Worm (Caenorhabditis elegans) whole organism, L3 larva: ENCODE measurements around the gene xpo-3.

Experiments
- R02D3.7 ChIP-seq: fragments of 150-350 bp; optimal IDR thresholded peaks from 2 replicates; lab custom pipeline; 2014; ENCODE audit warnings: missing biosample characterization, missing genetic modification characterization
- ZK546.5 ChIP-seq: sonication (generic microtip); optimal IDR thresholded peaks from 2 replicates; lab custom pipeline; 2017; ENCODE audit warnings: missing biosample characterization, missing genetic modification characterization
- aly-2 ChIP-seq: fragments of 150-350 bp; optimal IDR thresholded peaks from 2 replicates; lab custom pipeline; 2014; ENCODE audit warnings: missing biosample characterization, missing genetic modification characterization
- ama-1 ChIP-seq: fragments of 150-350 bp; optimal IDR thresholded peaks from 2 replicates; lab custom pipeline; 2018
- ceh-16 ChIP-seq: sonication (generic microtip); optimal IDR thresholded peaks from 2 replicates; lab custom pipeline; 2017; ENCODE audit warnings: missing biosample characterization, missing genetic modification characterization
- ceh-28 ChIP-seq: fragments of 150-350 bp; optimal IDR thresholded peaks from 2 replicates; lab custom pipeline; 2014; ENCODE audit warnings: missing biosample characterization, missing genetic modification reagents, missing genetic modification characterization
- ceh-82 ChIP-seq: fragments of 150-350 bp; optimal IDR thresholded peaks from 2 replicates; lab custom pipeline; 2014; ENCODE audit warnings: missing biosample characterization, missing genetic modification characterization
- ceh-9 ChIP-seq: sonication (generic microtip); optimal IDR thresholded peaks from 2 replicates; lab custom pipeline; 2018; ENCODE audit warnings: missing biosample characterization, missing genetic modification characterization
- daf-12 ChIP-seq: fragments of 150-350 bp; optimal IDR thresholded peaks from 2 replicates; lab custom pipeline; 2014; ENCODE audit warnings: missing biosample characterization, missing genetic modification reagents, missing genetic modification characterization
- egl-27 ChIP-seq: sonication (generic microtip); optimal IDR thresholded peaks from 4 replicates; lab custom pipeline; 2017; ENCODE audit warnings: missing biosample characterization, missing genetic modification reagents, missing genetic modification characterization
- egl-5 ChIP-seq: fragments of 150-350 bp; optimal IDR thresholded peaks from 2 replicates; lab custom pipeline; 2017; ENCODE audit warnings: missing biosample characterization, missing genetic modification reagents, missing genetic modification characterization, inconsistent platforms
- elt-1 ChIP-seq: fragments of 150-350 bp; optimal IDR thresholded peaks from 2 replicates; lab custom pipeline; 2014; ENCODE audit warnings: missing biosample characterization, missing genetic modification characterization
- elt-2 ChIP-seq: sonication (generic microtip); optimal IDR thresholded peaks from 2 replicates; lab custom pipeline; 2016; ENCODE audit warnings: missing genetic modification reagents, mild to moderate bottlenecking, missing genetic modification characterization, missing compliant biosample characterization
- elt-3 ChIP-seq, 3 experiments: fragments of 150-350 bp in 1 of 3; sonication (generic microtip) in 2 of 3; optimal IDR thresholded peaks; 2 replicates in 2 of 3; 4 replicates in 1 of 3; lab custom pipeline; 2014 to 2017; ENCODE audit warnings: missing biosample characterization in 3 of 3, missing genetic modification characterization in 3 of 3
- eor-1 ChIP-seq, 2 experiments: fragments of 150-350 bp; optimal IDR thresholded peaks; 2 replicates each; lab custom pipeline; 2014 to 2018; ENCODE audit warnings: missing biosample characterization in 2 of 2, missing genetic modification characterization in 2 of 2
- fkh-10 ChIP-seq: sonication (generic microtip); optimal IDR thresholded peaks from 2 replicates; lab custom pipeline; 2017; ENCODE audit warnings: missing biosample characterization, missing genetic modification reagents, missing genetic modification characterization
- fkh-2 ChIP-seq: fragments of 150-350 bp; optimal IDR thresholded peaks from 2 replicates; lab custom pipeline; 2014; ENCODE audit warnings: missing biosample characterization, missing genetic modification reagents, missing genetic modification characterization
- fos-1 ChIP-seq: fragments of 150-350 bp; optimal IDR thresholded peaks from 2 replicates; lab custom pipeline; 2014; ENCODE audit warnings: missing biosample characterization, missing genetic modification characterization
- hmg-11 ChIP-seq: sonication (generic microtip); optimal IDR thresholded peaks from 2 replicates; lab custom pipeline; 2016; ENCODE audit warnings: missing genetic modification characterization, missing compliant biosample characterization
- jun-1 ChIP-seq: fragments of 150-350 bp; optimal IDR thresholded peaks from 2 replicates; lab custom pipeline; 2014; ENCODE audit warnings: missing biosample characterization, missing genetic modification reagents, missing genetic modification characterization
- lin-15B ChIP-seq: fragments of 150-350 bp; optimal IDR thresholded peaks from 2 replicates; lab custom pipeline; 2014; ENCODE audit warnings: missing biosample characterization, missing genetic modification characterization
- lin-39 ChIP-seq: fragments of 150-350 bp; optimal IDR thresholded peaks from 2 replicates; lab custom pipeline; 2018; ENCODE audit warnings: missing biosample characterization, missing genetic modification reagents, missing genetic modification characterization
- lsy-12 ChIP-seq: sonication (generic microtip); optimal IDR thresholded peaks from 2 replicates; lab custom pipeline; 2016; ENCODE audit warnings: mild to moderate bottlenecking, missing genetic modification characterization, missing compliant biosample characterization
- mdl-1 ChIP-seq: fragments of 150-350 bp; optimal IDR thresholded peaks from 2 replicates; lab custom pipeline; 2014; ENCODE audit warnings: missing biosample characterization, missing genetic modification characterization
- mml-1 ChIP-seq: fragments of 150-350 bp; sonication (generic microtip); optimal IDR thresholded peaks from 3 replicates; lab custom pipeline; 2014; ENCODE audit warnings: missing biosample characterization, missing genetic modification characterization
- nfya-1 ChIP-seq: sonication (generic microtip); optimal IDR thresholded peaks from 2 replicates; lab custom pipeline; 2017; ENCODE audit warnings: missing genetic modification characterization, mild to moderate bottlenecking, missing compliant biosample characterization, antibody characterized with exemption, moderate library complexity; ENCODE audit not compliant: insufficient read depth
- nhr-11 ChIP-seq: fragments of 150-350 bp; optimal IDR thresholded peaks from 2 replicates; lab custom pipeline; 2014; ENCODE audit warnings: missing biosample characterization, missing genetic modification characterization
- nhr-12 ChIP-seq: fragments of 150-350 bp; optimal IDR thresholded peaks from 2 replicates; lab custom pipeline; 2014; ENCODE audit warnings: missing biosample characterization, missing genetic modification characterization
- nhr-23 ChIP-seq: fragments of 150-350 bp; optimal IDR thresholded peaks from 2 replicates; lab custom pipeline; 2014; ENCODE audit warnings: missing biosample characterization, missing genetic modification reagents, missing genetic modification characterization
- nhr-237 ChIP-seq: fragments of 150-350 bp; optimal IDR thresholded peaks from 2 replicates; lab custom pipeline; 2014; ENCODE audit warnings: missing biosample characterization, missing genetic modification characterization
- nhr-25 ChIP-seq: sonication (generic microtip); optimal IDR thresholded peaks from 2 replicates; lab custom pipeline; 2017; ENCODE audit warnings: missing biosample characterization, missing genetic modification characterization
- nhr-28 ChIP-seq: fragments of 150-350 bp; optimal IDR thresholded peaks from 2 replicates; lab custom pipeline; 2014; ENCODE audit warnings: missing biosample characterization, missing genetic modification characterization
- nhr-43 ChIP-seq: sonication (generic microtip); optimal IDR thresholded peaks from 2 replicates; lab custom pipeline; 2016; ENCODE audit warnings: mild to moderate bottlenecking, missing genetic modification characterization, missing compliant biosample characterization; ENCODE audit not compliant: poor library complexity, severe bottlenecking
- nhr-67 ChIP-seq: fragments of 150-350 bp; optimal IDR thresholded peaks from 2 replicates; lab custom pipeline; 2014; ENCODE audit warnings: missing biosample characterization, missing genetic modification characterization
- nhr-76 ChIP-seq: fragments of 150-350 bp; sonication (generic microtip); optimal IDR thresholded peaks from 5 replicates; lab custom pipeline; 2014; ENCODE audit warnings: missing biosample characterization, missing genetic modification characterization
- nhr-77 ChIP-seq: fragments of 150-350 bp; optimal IDR thresholded peaks from 2 replicates; lab custom pipeline; 2014; ENCODE audit warnings: missing biosample characterization, missing genetic modification characterization
- pha-4 ChIP-seq: fragments of 150-350 bp; optimal IDR thresholded peaks from 2 replicates; lab custom pipeline; 2014; ENCODE audit warnings: missing biosample characterization, missing genetic modification reagents, missing genetic modification characterization
- pqm-1 ChIP-seq: fragments of 150-350 bp; optimal IDR thresholded peaks from 2 replicates; lab custom pipeline; 2017; ENCODE audit warnings: missing biosample characterization, missing genetic modification characterization, inconsistent platforms
- sea-2 ChIP-seq: fragments of 150-350 bp; sonication (generic microtip); optimal IDR thresholded peaks from 4 replicates; lab custom pipeline; 2014; ENCODE audit warnings: missing biosample characterization, missing genetic modification reagents, missing genetic modification characterization
- skn-1 ChIP-seq: fragments of 150-350 bp; optimal IDR thresholded peaks from 2 replicates; lab custom pipeline; 2014; ENCODE audit warnings: missing biosample characterization, missing genetic modification characterization
- snpc-4 ChIP-seq: fragments of 150-350 bp; optimal IDR thresholded peaks from 2 replicates; lab custom pipeline; 2014; ENCODE audit warnings: missing biosample characterization, missing genetic modification characterization
- tbx-2 ChIP-seq: sonication (generic microtip); optimal IDR thresholded peaks from 2 replicates; lab custom pipeline; 2016; ENCODE audit warnings: mild to moderate bottlenecking, missing genetic modification characterization, missing compliant biosample characterization
- unc-39 ChIP-seq: sonication (generic microtip); optimal IDR thresholded peaks from 4 replicates; lab custom pipeline; 2017; ENCODE audit warnings: missing biosample characterization, missing genetic modification characterization
- unc-62 ChIP-seq: fragments of 150-350 bp; sonication (generic microtip); optimal IDR thresholded peaks from 4 replicates; lab custom pipeline; 2014; ENCODE audit warnings: missing biosample characterization, missing genetic modification reagents, missing genetic modification characterization
- zag-1 ChIP-seq: fragments of 150-350 bp; optimal IDR thresholded peaks from 2 replicates; lab custom pipeline; 2014; ENCODE audit warnings: missing biosample characterization, missing genetic modification characterization
- ztf-11 ChIP-seq: fragments of 150-350 bp; optimal IDR thresholded peaks from 2 replicates; lab custom pipeline; 2014; ENCODE audit warnings: missing biosample characterization, missing genetic modification characterization
- ztf-4 ChIP-seq: fragments of 150-350 bp; optimal IDR thresholded peaks from 2 replicates; lab custom pipeline; 2014; ENCODE audit warnings: missing biosample characterization, missing genetic modification characterization

The xpo-3 gene

ce11 chrIV:7923982-7924480 is at the start of gene xpo-3, which contains the start of gene C49H3.3:
Gene xpo-3, minus strand, starts transcription at chrIV:7924032.
Gene C49H3.3, plus strand, starts transcription at chrIV:7924350.
- TF ChIP-seq R02D3.7 (tag; lab: Kevin White, UChicago) (no peak), fkh-2 (tag; lab: Kevin White, UChicago) (no peak), elt-2 (tag; lab: Kevin White, UChicago) (peak; percentile 30), sea-2 (GFP tag; lab: Kevin White, UChicago) (no peak), nhr-43 (tag; lab: Kevin White, UChicago) (no peak), nhr-76 (tag; lab: Kevin White, UChicago) (no peak), nhr-237 (tag; lab: Kevin White, UChicago) (no peak), snpc-4 (tag; lab: Kevin White, UChicago) (no peak), nhr-67 (no peak), aly-2 (tag; lab: Kevin White, UChicago) (no peak), skn-1 (tag; lab: Kevin White, UChicago) (no peak), ama-1 (lab: Kevin White, UChicago) (peak; percentile 38), unc-62 (GFP tag; lab: Kevin White, UChicago) (no peak), ceh-9 (tag; lab: Kevin White, UChicago) (no peak), zag-1 (tag; lab: Kevin White, UChicago) (no peak), mdl-1 (tag; lab: Kevin White, UChicago) (no peak), nhr-23 (tag; lab: Kevin White, UChicago) (no peak), pha-4 (tag; lab: Kevin White, UChicago) (peak; percentile 63), mml-1 (tag; lab: Kevin White, UChicago) (no peak), daf-12 (tag; lab: Kevin White, UChicago) (no peak), fos-1 (no peak), elt-3 (tag; optimal IDR thresholded peaks at IDR 0.05; lab: Kevin White, UChicago) (no peak), elt-1 (no peak), ceh-16 (tag; lab: Kevin White, UChicago) (no peak), ztf-4 (tag; lab: Kevin White, UChicago) (no peak), eor-1 (tag; optimal IDR thresholded peaks at IDR 0.05; lab: Kevin White, UChicago) (no peak), lin-39 (tag; lab: Kevin White, UChicago) (peak; percentile 76), egl-27 (tag; lab: Kevin White, UChicago) (no peak), nhr-25 (peak; percentile 34), pqm-1 (no peak), nhr-11 (tag; lab: Kevin White, UChicago) (no peak), egl-5 (tag; lab: Kevin White, UChicago) (peak; percentile 56), lin-15B (tag; lab: Kevin White, UChicago) (peak; percentile 33), fkh-10 (GFP tag; lab: Kevin White, UChicago) (no peak), jun-1 (tag; lab: Kevin White, UChicago) (no peak), ZK546.5 (tag; lab: Kevin White, UChicago) (no peak), nfya-1 (tag; lab: Kevin White, UChicago) (peak; percentile 57), ztf-11 (tag; lab: Kevin White, UChicago) (no peak), unc-39 (tag; lab: Kevin White, UChicago) (no peak), nhr-12 (tag; lab: Kevin White, UChicago) (no peak), nhr-28 (tag; lab: Kevin White, UChicago) (no peak), hmg-11 (tag; lab: Kevin White, UChicago) (peak; percentile 29), nhr-77 (tag; lab: Kevin White, UChicago) (no peak), ceh-82 (tag; lab: Kevin White, UChicago) (no peak), ceh-28 (no peak), tbx-2 (tag; lab: Kevin White, UChicago) (no peak), lsy-12 (tag; lab: Kevin White, UChicago) (no peak)
